Fruit fly (Drosophila melanogaster): ENCODE results near the gene CG14662.

The CG14662 gene

dm6 chr3R:4962689-4963088 is 21.3 kb downstream of the CG14662 start (continued):
- no peak for TF ChIP-seq CG10274 (GFP tag; optimal IDR thresholded peaks at IDR 0.05)
- peak; percentile 1 for TF ChIP-seq CG10979 (tag; optimal IDR thresholded peaks at IDR 0.05)
- TF ChIP-seq CG2712 (tag; optimal IDR thresholded peaks at IDR 0.05) = no peak
- TF ChIP-seq pan (optimal IDR thresholded peaks at IDR 0.05) = no peak
- peak in 1 of 2 experiments; percentile 14 for TF ChIP-seq pan (GFP tag; optimal IDR thresholded peaks at IDR 0.05 in 1 of 2, IDR thresholded peaks at IDR 0.05 in 1 of 2)
- no peak for TF ChIP-seq MESR4 (GFP tag; optimal IDR thresholded peaks at IDR 0.05)
- TF ChIP-seq CG10321 (GFP tag; IDR thresholded peaks at IDR 0.05) = no peak
- no peak for TF ChIP-seq Neu2 (GFP tag; optimal IDR thresholded peaks at IDR 0.05; ENCODE audit: borderline replicate concordance)
- no peak for TF ChIP-seq CG10565 (GFP tag; optimal IDR thresholded peaks at IDR 0.05)
- TF ChIP-seq Antp (GFP tag; optimal IDR thresholded peaks at IDR 0.05) = peak; percentile 22
- TF ChIP-seq chif (GFP tag; optimal IDR thresholded peaks at IDR 0.05) = peak in 1 of 2 experiments; percentile 5
- TF ChIP-seq CG2116 (GFP tag; optimal IDR thresholded peaks at IDR 0.05) = no peak
- peak; percentile 14 for TF ChIP-seq Side (GFP tag; optimal IDR thresholded peaks at IDR 0.05)
- no peak for TF ChIP-seq CG17612 (GFP tag; IDR thresholded peaks at IDR 0.05)
- peak; percentile 50; the same call in 1 of the 2 replicates for TF ChIP-seq Rfx (GFP tag; IDR thresholded peaks at IDR 0.05)
- no peak for TF ChIP-seq CG10431 (GFP tag; optimal IDR thresholded peaks at IDR 0.05)
- no peak for TF ChIP-seq CG11560 (tag; IDR thresholded peaks at IDR 0.05)
- peak; percentile 34 for TF ChIP-seq CG3163 (GFP tag; optimal IDR thresholded peaks at IDR 0.05)
- TF ChIP-seq amos (GFP tag; IDR thresholded peaks at IDR 0.05; ENCODE audit: partially characterized antibody) = peak; percentile 47
- no peak for TF ChIP-seq Scr (GFP tag; IDR thresholded peaks at IDR 0.05; ENCODE audit: partially characterized antibody)
- TF ChIP-seq unpg (GFP tag; optimal IDR thresholded peaks at IDR 0.05) = no peak
- TF ChIP-seq vvl (GFP tag; IDR thresholded peaks at IDR 0.05) = peak; percentile 57; the same call in 1 of the 2 replicates
- TF ChIP-seq NC2β (GFP tag; optimal IDR thresholded peaks at IDR 0.05) = no peak
- TF ChIP-seq CG32772 (GFP tag; IDR thresholded peaks at IDR 0.05) = no peak
- no peak for TF ChIP-seq bigmax (GFP tag; optimal IDR thresholded peaks at IDR 0.05)
- TF ChIP-seq zfh2 (GFP tag; optimal IDR thresholded peaks at IDR 0.05) = no peak
- peak; percentile 37 for TF ChIP-seq CG15696 (tag; optimal IDR thresholded peaks at IDR 0.05)
- no peak for TF ChIP-seq CG13296 (GFP tag; optimal IDR thresholded peaks at IDR 0.05)
- no peak for TF ChIP-seq bsh (GFP tag; optimal IDR thresholded peaks at IDR 0.05)
- TF ChIP-seq shn (GFP tag; optimal IDR thresholded peaks at IDR 0.05) = peak; percentile 44
- TF ChIP-seq pho (GFP tag; optimal IDR thresholded peaks at IDR 0.05) = peak; percentile 12
- no peak for TF ChIP-seq CG17186 (GFP tag; optimal IDR thresholded peaks at IDR 0.05)
- no peak for TF ChIP-seq CG34224 (GFP tag; IDR thresholded peaks at IDR 0.05; ENCODE audit: partially characterized antibody)
- TF ChIP-seq CG18764 (GFP tag; optimal IDR thresholded peaks at IDR 0.05) = no peak
- no peak for TF ChIP-seq Elba2 (GFP tag; optimal IDR thresholded peaks at IDR 0.05)
- no peak for TF ChIP-seq CrebB (tag; optimal IDR thresholded peaks at IDR 0.05)
- no peak for TF ChIP-seq CG7786 (GFP tag; optimal IDR thresholded peaks at IDR 0.05)
- TF ChIP-seq NfI (GFP tag; optimal IDR thresholded peaks at IDR 0.05) = no peak
- no peak for TF ChIP-seq Mad (GFP tag; optimal IDR thresholded peaks at IDR 0.05)
- TF ChIP-seq Ets97D (GFP tag; optimal IDR thresholded peaks at IDR 0.05) = no peak
- no peak for TF ChIP-seq CG12071 (GFP tag; optimal IDR thresholded peaks at IDR 0.05)
- peak; percentile 26 for TF ChIP-seq pb (GFP tag; optimal IDR thresholded peaks at IDR 0.05)
- TF ChIP-seq CG16813 (GFP tag; IDR thresholded peaks at IDR 0.05; ENCODE audit: partially characterized antibody) = peak; percentile 38
- no peak for TF ChIP-seq jing (GFP tag; optimal IDR thresholded peaks at IDR 0.05)
- peak; percentile 40 for TF ChIP-seq Hmr (GFP tag; optimal IDR thresholded peaks at IDR 0.05)
- TF ChIP-seq CG8388 (GFP tag; optimal IDR thresholded peaks at IDR 0.05) = no peak
- peak; percentile 4 for TF ChIP-seq CG7839 (tag; optimal IDR thresholded peaks at IDR 0.05)
- peak in 1 of 2 experiments; percentile 2 for TF ChIP-seq dpn (GFP tag; optimal IDR thresholded peaks at IDR 0.05)
- TF ChIP-seq Poxn (GFP tag; IDR thresholded peaks at IDR 0.05) = no peak
- TF ChIP-seq CG17361 (GFP tag; IDR thresholded peaks at IDR 0.05) = 0 out of 3 replicates have a peak, but pooled peaks have one; percentile 17
- peak; percentile 56 for TF ChIP-seq sens (GFP tag)
